Worm (Caenorhabditis elegans) whole organism, L4/young adult: Measurements from ENCODE around the gene sma-1.

ENCODE experiments used
- W03F9.2 ChIP-seq: fragments of 150-350 bp; optimal IDR thresholded peaks from 2 replicates; lab custom pipeline; 2014; ENCODE audit warnings: missing biosample characterization, missing genetic modification characterization
- him-1 ChIP-seq: sonication (generic microtip); optimal IDR thresholded peaks from 2 replicates; lab custom pipeline; 2016; ENCODE audit warnings: missing genotype, missing genetic modification reagents, missing genetic modification characterization, missing compliant biosample characterization

DNA sequence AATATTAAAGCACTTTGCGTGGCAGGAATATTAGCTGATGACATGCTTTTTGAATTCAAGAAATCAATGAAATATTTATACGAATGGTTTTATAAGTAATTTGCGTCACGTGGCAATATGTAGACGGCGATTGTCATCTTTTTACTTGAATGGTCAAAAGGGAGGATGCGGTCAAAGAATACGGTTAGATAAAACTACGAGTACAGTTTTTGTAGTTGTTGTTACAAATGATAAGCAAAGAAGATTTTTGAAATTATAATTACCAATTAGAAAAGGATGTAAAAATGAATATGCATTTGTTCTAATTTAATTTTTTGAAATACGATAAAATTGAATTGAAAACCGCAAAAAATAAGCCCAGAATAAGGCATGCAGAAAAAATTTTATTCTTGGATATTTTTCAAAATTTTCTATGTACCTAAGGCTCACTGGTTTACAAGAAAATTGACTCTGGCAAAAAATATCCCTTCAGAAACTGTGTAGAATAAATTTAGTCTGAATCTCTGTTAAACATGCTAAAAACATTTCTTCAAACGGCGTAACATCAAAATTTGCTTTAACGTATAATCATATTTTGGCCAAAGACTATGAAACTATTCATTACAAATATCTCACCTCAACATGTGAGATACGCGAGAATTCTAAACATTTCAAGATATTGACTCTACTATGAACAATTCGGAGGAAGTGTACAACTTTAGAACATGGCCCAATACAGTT is 7.9 kb upstream of the sma-1 start, which contains the start of the genes sodh-2 and srx-76:
- TF ChIP-seq him-1 (no peak), W03F9.2 (no peak)
